Worm (Caenorhabditis elegans): ENCODE data around the gene unc-105.

Gene unc-105

ce11 chrII:8128273-8129039 is 12.2 kb downstream of the unc-105 start (continued):
- TF ChIP-seq fkh-10 (GFP tag; optimal IDR thresholded peaks at IDR 0.05), result no peak
- no peak for TF ChIP-seq nhr-11 (tag; optimal IDR thresholded peaks at IDR 0.05)
- no peak for TF ChIP-seq nhr-237 (tag; optimal IDR thresholded peaks at IDR 0.05)
- TF ChIP-seq nhr-25 (tag; optimal IDR thresholded peaks at IDR 0.05), result peak; percentile 94
- no peak for TF ChIP-seq R02D3.7 (tag; optimal IDR thresholded peaks at IDR 0.05)
- TF ChIP-seq nhr-76 (tag; optimal IDR thresholded peaks at IDR 0.05), result no peak
- no peak for TF ChIP-seq jun-1 (tag; optimal IDR thresholded peaks at IDR 0.05)
- no peak for TF ChIP-seq ceh-82 (tag; optimal IDR thresholded peaks at IDR 0.05)
- TF ChIP-seq aly-2 (tag; optimal IDR thresholded peaks at IDR 0.05), result no peak
- peak; percentile 0 for TF ChIP-seq tbx-2 (tag; optimal IDR thresholded peaks at IDR 0.05)
- peak; percentile 55 for TF ChIP-seq elt-1 (tag; optimal IDR thresholded peaks at IDR 0.05)
- TF ChIP-seq nfya-1 (tag; optimal IDR thresholded peaks at IDR 0.05; ENCODE audit: insufficient read depth), result peak; percentile 85
- TF ChIP-seq ZK546.5 (tag; optimal IDR thresholded peaks at IDR 0.05), result no peak
- TF ChIP-seq mml-1 (tag; optimal IDR thresholded peaks at IDR 0.05), result no peak
- TF ChIP-seq ama-1 (optimal IDR thresholded peaks at IDR 0.05), result peak; percentile 40
- no peak for TF ChIP-seq fkh-2 (tag; optimal IDR thresholded peaks at IDR 0.05)
- TF ChIP-seq skn-1 (tag; optimal IDR thresholded peaks at IDR 0.05), result peak; percentile 27
- TF ChIP-seq nhr-28 (tag; optimal IDR thresholded peaks at IDR 0.05), result no peak

- TF ChIP-seq elt-1 (tag; optimal IDR thresholded peaks at IDR 0.05) (no peak), eor-1 (tag; optimal IDR thresholded peaks at IDR 0.05) (no peak), lsy-12 (tag; optimal IDR thresholded peaks at IDR 0.05) (no peak), mdl-1 (tag; optimal IDR thresholded peaks at IDR 0.05) (no peak), fkh-2 (tag; optimal IDR thresholded peaks at IDR 0.05) (no peak), ztf-4 (tag; optimal IDR thresholded peaks at IDR 0.05) (no peak), nhr-43 (tag; optimal IDR thresholded peaks at IDR 0.05; ENCODE audit: poor library complexity, severe bottlenecking) (no peak), ztf-11 (tag; optimal IDR thresholded peaks at IDR 0.05) (no peak), nhr-76 (tag; optimal IDR thresholded peaks at IDR 0.05) (no peak), elt-2 (tag; optimal IDR thresholded peaks at IDR 0.05) (no peak), unc-62 (GFP tag; optimal IDR thresholded peaks at IDR 0.05) (no peak), nhr-67 (tag; optimal IDR thresholded peaks at IDR 0.05) (no peak), ZK546.5 (tag; optimal IDR thresholded peaks at IDR 0.05) (no peak), snpc-4 (tag; optimal IDR thresholded peaks at IDR 0.05) (no peak), pha-4 (tag; optimal IDR thresholded peaks at IDR 0.05) (no peak), elt-3 (tag; optimal IDR thresholded peaks at IDR 0.05) (no peak), nhr-12 (tag; optimal IDR thresholded peaks at IDR 0.05) (no peak), ama-1 (optimal IDR thresholded peaks at IDR 0.05) (no peak)
Measured at ce11 chrII:8129040-8129387, 12.8 kb downstream of the unc-105 start.

DNA sequence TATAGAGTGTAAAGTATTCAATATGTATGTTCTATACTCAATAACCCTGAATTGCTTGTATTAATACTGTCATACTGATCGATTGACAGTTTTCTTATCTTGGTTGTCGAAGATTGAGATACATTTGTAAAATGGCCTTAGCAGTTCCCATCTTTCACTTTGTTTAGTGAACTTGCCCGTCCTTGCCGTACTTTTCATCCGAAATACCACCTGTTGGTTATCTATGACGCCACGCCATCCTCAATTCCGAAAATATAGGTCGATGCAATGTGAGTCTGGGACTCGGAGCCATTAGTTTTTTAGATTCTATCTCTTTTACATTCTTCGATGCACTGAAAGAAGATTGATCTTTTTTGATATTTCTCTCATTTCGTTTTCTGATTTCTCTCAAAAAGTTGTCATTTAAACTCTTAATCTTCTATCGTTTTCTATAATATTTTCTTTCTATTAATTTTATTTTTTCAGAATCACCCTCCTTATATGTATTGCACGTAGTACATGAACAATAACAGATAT is 13.3 kb downstream of the unc-105 start, which contains the start of gene ulp-4:
TSS of gene ulp-4 (plus strand) at position 466 of the 516 bp plus-strand sequence.
- TF ChIP-seq tbx-2 (tag; optimal IDR thresholded peaks at IDR 0.05) (no peak), elt-3 (tag; optimal IDR thresholded peaks at IDR 0.05) (no peak), unc-62 (GFP tag; optimal IDR thresholded peaks at IDR 0.05) (no peak), skn-1 (tag; optimal IDR thresholded peaks at IDR 0.05) (no peak), hmg-11 (tag; optimal IDR thresholded peaks at IDR 0.05) (no peak), elt-1 (tag; optimal IDR thresholded peaks at IDR 0.05) (peak; percentile 23), aly-2 (tag; optimal IDR thresholded peaks at IDR 0.05) (no peak), ceh-9 (tag; optimal IDR thresholded peaks at IDR 0.05) (no peak), ama-1 (optimal IDR thresholded peaks at IDR 0.05) (peak; percentile 34), nhr-25 (tag; optimal IDR thresholded peaks at IDR 0.05) (peak; percentile 72), lsy-12 (tag; optimal IDR thresholded peaks at IDR 0.05) (no peak), nhr-43 (tag; optimal IDR thresholded peaks at IDR 0.05; ENCODE audit: poor library complexity, severe bottlenecking) (no peak), mdl-1 (tag; optimal IDR thresholded peaks at IDR 0.05) (no peak), snpc-4 (tag; optimal IDR thresholded peaks at IDR 0.05) (no peak), ceh-82 (tag; optimal IDR thresholded peaks at IDR 0.05) (no peak), ztf-4 (tag; optimal IDR thresholded peaks at IDR 0.05) (no peak), nhr-237 (tag; optimal IDR thresholded peaks at IDR 0.05) (no peak), nhr-12 (tag; optimal IDR thresholded peaks at IDR 0.05) (no peak), fos-1 (tag; optimal IDR thresholded peaks at IDR 0.05) (no peak), fkh-10 (GFP tag; optimal IDR thresholded peaks at IDR 0.05) (no peak), nhr-77 (tag; optimal IDR thresholded peaks at IDR 0.05) (no peak), nhr-28 (tag; optimal IDR thresholded peaks at IDR 0.05) (no peak), nhr-67 (tag; optimal IDR thresholded peaks at IDR 0.05) (no peak), daf-12 (tag; optimal IDR thresholded peaks at IDR 0.05) (no peak), unc-39 (tag; optimal IDR thresholded peaks at IDR 0.05) (no peak), egl-27 (tag; optimal IDR thresholded peaks at IDR 0.05) (no peak), R02D3.7 (tag; optimal IDR thresholded peaks at IDR 0.05) (no peak), egl-5 (tag; optimal IDR thresholded peaks at IDR 0.05) (no peak), mml-1 (tag; optimal IDR thresholded peaks at IDR 0.05) (no peak), nfya-1 (tag; optimal IDR thresholded peaks at IDR 0.05; ENCODE audit: insufficient read depth) (peak; percentile 22), lin-15B (tag; optimal IDR thresholded peaks at IDR 0.05) (no peak)
